Worm (Caenorhabditis elegans) whole organism, L4 larva: Measurements from ENCODE around the gene gcy-34.

Experiments
- F37D6.2 ChIP-seq: sonication (generic microtip); optimal IDR thresholded peaks from 2 replicates; lab custom pipeline; 2016; ENCODE audit warnings: mild to moderate bottlenecking, missing genetic modification characterization, missing compliant biosample characterization
- T26A8.4 ChIP-seq: fragments of 200-800 bp; sonication (Bioruptor generic); IDR thresholded peaks from 2 replicates; pipeline ENCODE4 v1.3.6; 2022; ENCODE audit warnings: missing genetic modification characterization, missing compliant biosample characterization
- Y48G9A.11 ChIP-seq: fragments of 200-800 bp; sonication (Bioruptor generic); IDR thresholded peaks from 2 replicates; pipeline ENCODE4 v1.3.6; 2022; ENCODE audit warnings: missing genetic modification reagents, missing genetic modification characterization, missing compliant biosample characterization
- Y5F2A.4 ChIP-seq: fragments of 200-800 bp; sonication (Bioruptor generic); optimal IDR thresholded peaks from 2 replicates; lab custom pipeline; 2018; ENCODE audit warnings: mild to moderate bottlenecking, missing genetic modification characterization, missing compliant biosample characterization
- Y75B8A.6 ChIP-seq: fragments of 200-800 bp; sonication (Bioruptor generic); IDR thresholded peaks from 2 replicates; pipeline ENCODE4 v1.3.6; 2022; ENCODE audit warnings: missing genetic modification reagents, missing genetic modification characterization, missing compliant biosample characterization
- ZK337.2 ChIP-seq: fragments of 200-800 bp; sonication (Bioruptor generic); IDR thresholded peaks from 2 replicates; pipeline ENCODE4 v1.3.6; 2022; ENCODE audit warnings: missing genetic modification reagents, missing genetic modification characterization, missing compliant biosample characterization
- aha-1 ChIP-seq: fragments of 150-350 bp; peaks from one replicate; lab custom pipeline; 2014; ENCODE audit warnings: missing biosample characterization, missing genetic modification characterization
- aly-2 ChIP-seq: sonication (generic microtip); optimal IDR thresholded peaks from 2 replicates; lab custom pipeline; 2018; ENCODE audit warnings: missing biosample characterization, missing genetic modification characterization
- ama-1 ChIP-seq: fragments of 150-350 bp; optimal IDR thresholded peaks from 2 replicates; lab custom pipeline; 2014; ENCODE audit warnings: inconsistent platforms, mixed read lengths
- arid-1 ChIP-seq: fragments of 200-800 bp; sonication (Bioruptor generic); conservative IDR thresholded peaks from 2 replicates; pipeline ENCODE4 v1.3.6; 2022; ENCODE audit warnings: missing genetic modification reagents, missing genetic modification characterization, missing compliant biosample characterization
- attf-4 ChIP-seq: sonication (generic microtip); optimal IDR thresholded peaks from 3 replicates; lab custom pipeline; 2017; ENCODE audit warnings: missing biosample characterization, missing genetic modification characterization
- ceh-20 ChIP-seq: fragments of 200-800 bp; sonication (Bioruptor generic); IDR thresholded peaks from 2 replicates; pipeline ENCODE4 v1.3.6; 2022; ENCODE audit warnings: missing genetic modification reagents, missing genetic modification characterization, missing compliant biosample characterization
- ceh-62 ChIP-seq: sonication (generic microtip); optimal IDR thresholded peaks from 2 replicates; lab custom pipeline; 2017; ENCODE audit warnings: missing biosample characterization, missing genetic modification characterization
- ceh-82 ChIP-seq: sonication (generic microtip); optimal IDR thresholded peaks from 2 replicates; lab custom pipeline; 2017; ENCODE audit warnings: missing biosample characterization, missing genetic modification characterization
- ces-1 ChIP-seq: fragments of 150-350 bp; sonication (generic microtip); optimal IDR thresholded peaks from 4 replicates; lab custom pipeline; 2014; ENCODE audit warnings: missing biosample characterization, missing genetic modification reagents, missing genetic modification characterization
- daf-19 ChIP-seq: fragments of 200-800 bp; sonication (Bioruptor generic); conservative IDR thresholded peaks from 2 replicates; pipeline ENCODE4 v1.3.6; 2022; ENCODE audit warnings: missing genetic modification characterization, missing compliant biosample characterization
- dmd-6 ChIP-seq: fragments of 200-800 bp; sonication (Bioruptor generic); IDR thresholded peaks from 2 replicates; pipeline ENCODE4 v1.3.6; 2022; ENCODE audit warnings: missing genetic modification reagents, missing genetic modification characterization, missing compliant biosample characterization
- duxl-1 ChIP-seq: sonication (generic microtip); optimal IDR thresholded peaks from 2 replicates; lab custom pipeline; 2016; ENCODE audit warnings: mild to moderate bottlenecking, missing genetic modification characterization, moderate library complexity, missing compliant biosample characterization; ENCODE audit not compliant: poor library complexity
- dve-1 ChIP-seq: sonication (generic microtip); optimal IDR thresholded peaks from 2 replicates; lab custom pipeline; 2017; ENCODE audit warnings: antibody characterized with exemption, mild to moderate bottlenecking, missing genetic modification characterization, missing compliant biosample characterization; ENCODE audit not compliant: insufficient read depth
- egl-43 ChIP-seq: fragments of 200-800 bp; sonication (Bioruptor generic); IDR thresholded peaks from 2 replicates; pipeline ENCODE4 v1.3.6; 2022; ENCODE audit warnings: missing genetic modification reagents, missing genetic modification characterization, missing compliant biosample characterization
- fkh-10 ChIP-seq: fragments of 150-350 bp; optimal IDR thresholded peaks from 2 replicates; lab custom pipeline; 2014; ENCODE audit warnings: missing biosample characterization, missing genetic modification reagents, missing genetic modification characterization
- hif-1 ChIP-seq, 2 experiments: sonication (generic microtip); optimal IDR thresholded peaks; 2 replicates each; lab custom pipeline; 2016 to 2017; ENCODE audit warnings: missing compliant biosample characterization in 2 of 2, missing genetic modification characterization in 2 of 2, missing genetic modification reagents in 2 of 2, missing genotype in 2 of 2, mild to moderate bottlenecking in 1 of 2
- hlh-11 ChIP-seq: fragments of 200-800 bp; sonication (Bioruptor generic); optimal IDR thresholded peaks from 2 replicates; lab custom pipeline; 2018; ENCODE audit warnings: mild to moderate bottlenecking, missing genetic modification characterization, missing compliant biosample characterization
- hlh-30 ChIP-seq: sonication (generic microtip); optimal IDR thresholded peaks from 2 replicates; lab custom pipeline; 2017; ENCODE audit warnings: antibody characterized with exemption, mild to moderate bottlenecking, missing genetic modification characterization, missing compliant biosample characterization; ENCODE audit not compliant: insufficient read depth
- lim-7 ChIP-seq: fragments of 200-800 bp; sonication (Bioruptor generic); IDR thresholded peaks from 2 replicates; pipeline ENCODE4 v1.3.6; 2022; ENCODE audit warnings: missing genetic modification characterization, missing compliant biosample characterization
- lin-15B ChIP-seq: fragments of 150-350 bp; sonication (generic microtip); optimal IDR thresholded peaks from 3 replicates; lab custom pipeline; 2014; ENCODE audit warnings: missing biosample characterization, missing genetic modification characterization
- lin-39 ChIP-seq: fragments of 150-350 bp; optimal IDR thresholded peaks from 2 replicates; lab custom pipeline; 2014; ENCODE audit warnings: missing biosample characterization, missing genetic modification reagents, missing genetic modification characterization
- madf-9 ChIP-seq: fragments of 200-800 bp; sonication (Bioruptor generic); conservative IDR thresholded peaks from 2 replicates; pipeline ENCODE4 v1.3.6; 2022; ENCODE audit warnings: missing genetic modification reagents, missing genetic modification characterization, missing compliant biosample characterization
- mdl-1 ChIP-seq, 2 experiments: fragments of 150-350 bp in 1 of 2; sonication (generic microtip) in 1 of 2; optimal IDR thresholded peaks; 2 replicates each; lab custom pipeline; 2014 to 2017; ENCODE audit warnings: missing biosample characterization in 2 of 2, missing genetic modification characterization in 2 of 2
- mes-2 ChIP-seq: sonication (generic microtip); optimal IDR thresholded peaks from 2 replicates; lab custom pipeline; 2016; ENCODE audit warnings: missing genotype, mild to moderate bottlenecking, missing genetic modification characterization, missing compliant biosample characterization; ENCODE audit not compliant: poor library complexity, severe bottlenecking
- nhr-102 ChIP-seq: sonication (generic microtip); optimal IDR thresholded peaks from 2 replicates; lab custom pipeline; 2016; ENCODE audit warnings: mild to moderate bottlenecking, missing genetic modification characterization, moderate library complexity, missing compliant biosample characterization
- nhr-111 ChIP-seq: fragments of 200-800 bp; sonication (Bioruptor generic); optimal IDR thresholded peaks from 2 replicates; lab custom pipeline; 2018; ENCODE audit warnings: mild to moderate bottlenecking, missing genetic modification characterization, missing compliant biosample characterization
- nhr-237 ChIP-seq: sonication (generic microtip); optimal IDR thresholded peaks from 2 replicates; lab custom pipeline; 2017; ENCODE audit warnings: missing biosample characterization, missing genetic modification characterization
- nhr-25 ChIP-seq: sonication (generic microtip); optimal IDR thresholded peaks from 2 replicates; lab custom pipeline; 2017; ENCODE audit warnings: missing genetic modification characterization, mild to moderate bottlenecking, missing compliant biosample characterization, antibody characterized with exemption, moderate library complexity, borderline replicate concordance; ENCODE audit not compliant: insufficient read depth
- nhr-28 ChIP-seq: fragments of 150-350 bp; optimal IDR thresholded peaks from 2 replicates; lab custom pipeline; 2014; ENCODE audit warnings: missing biosample characterization, missing genetic modification characterization
- nhr-41 ChIP-seq: fragments of 200-800 bp; sonication (Bioruptor generic); IDR thresholded peaks from 2 replicates; pipeline ENCODE4 v1.3.6; 2022; ENCODE audit warnings: missing genetic modification reagents, missing genetic modification characterization, missing compliant biosample characterization
- pha-4 ChIP-seq, 2 experiments: fragments of 150-350 bp in 1 of 2; fragments of 200-800 bp in 1 of 2; sonication (Bioruptor generic) in 1 of 2; IDR thresholded peaks in 1 of 2; optimal IDR thresholded peaks in 1 of 2; 2 replicates each; pipeline versions ENCODE4 v1.3.6 to Lab custom; 2014 to 2022; ENCODE audit warnings: missing genetic modification characterization in 2 of 2, missing genetic modification reagents in 2 of 2, missing biosample characterization in 1 of 2, missing compliant biosample characterization in 1 of 2
- pqm-1 ChIP-seq: sonication (generic microtip); optimal IDR thresholded peaks from 2 replicates; lab custom pipeline; 2017; ENCODE audit warnings: missing biosample characterization, missing genetic modification characterization
- rbr-2 ChIP-seq: sonication (generic microtip); optimal IDR thresholded peaks from 2 replicates; lab custom pipeline; 2016; ENCODE audit warnings: missing genotype, missing genetic modification characterization, missing compliant biosample characterization
- set-16 ChIP-seq: fragments of 200-800 bp; sonication (Bioruptor generic); IDR thresholded peaks from 2 replicates; pipeline ENCODE4 v1.3.6; 2022; ENCODE audit warnings: missing genetic modification reagents, missing genetic modification characterization, missing compliant biosample characterization
- snpc-1.2 ChIP-seq: fragments of 200-800 bp; sonication (Bioruptor generic); IDR thresholded peaks from 2 replicates; pipeline ENCODE4 v1.3.6; 2022; ENCODE audit warnings: missing genetic modification reagents, missing genetic modification characterization, missing compliant biosample characterization
- spr-3 ChIP-seq: fragments of 200-800 bp; sonication (Bioruptor generic); optimal IDR thresholded peaks from 2 replicates; lab custom pipeline; 2018; ENCODE audit warnings: mild to moderate bottlenecking, missing genetic modification characterization, missing compliant biosample characterization
- tra-1 ChIP-seq: fragments of 200-800 bp; sonication (Bioruptor generic); IDR thresholded peaks from 2 replicates; pipeline ENCODE4 v1.3.6; 2022; ENCODE audit warnings: missing genetic modification reagents, missing genetic modification characterization, missing compliant biosample characterization
- unc-130 ChIP-seq: sonication (generic microtip); optimal IDR thresholded peaks from 2 replicates; lab custom pipeline; 2016; ENCODE audit warnings: missing genetic modification reagents, missing genetic modification characterization, missing compliant biosample characterization
- zag-1 ChIP-seq: fragments of 150-350 bp; optimal IDR thresholded peaks from 2 replicates; lab custom pipeline; 2014; ENCODE audit warnings: missing biosample characterization, missing genetic modification characterization
- zfp-2 ChIP-seq: sonication (generic microtip); optimal IDR thresholded peaks from 2 replicates; lab custom pipeline; 2016; ENCODE audit warnings: mild to moderate bottlenecking, missing genetic modification characterization, missing compliant biosample characterization
- zfp-3 ChIP-seq: fragments of 200-800 bp; sonication (Bioruptor generic); conservative IDR thresholded peaks from 2 replicates; pipeline ENCODE4 v1.3.6; 2022; ENCODE audit warnings: missing genetic modification reagents, missing genetic modification characterization, missing compliant biosample characterization
- zip-11 ChIP-seq: fragments of 200-800 bp; sonication (Bioruptor generic); IDR thresholded peaks from 2 replicates; pipeline ENCODE4 v1.3.6; 2022; ENCODE audit warnings: missing genetic modification characterization, missing compliant biosample characterization
- ztf-7 ChIP-seq: fragments of 150-350 bp; optimal IDR thresholded peaks from 2 replicates; lab custom pipeline; 2014; ENCODE audit warnings: missing biosample characterization, missing genetic modification characterization

Gene gcy-34

DNA sequence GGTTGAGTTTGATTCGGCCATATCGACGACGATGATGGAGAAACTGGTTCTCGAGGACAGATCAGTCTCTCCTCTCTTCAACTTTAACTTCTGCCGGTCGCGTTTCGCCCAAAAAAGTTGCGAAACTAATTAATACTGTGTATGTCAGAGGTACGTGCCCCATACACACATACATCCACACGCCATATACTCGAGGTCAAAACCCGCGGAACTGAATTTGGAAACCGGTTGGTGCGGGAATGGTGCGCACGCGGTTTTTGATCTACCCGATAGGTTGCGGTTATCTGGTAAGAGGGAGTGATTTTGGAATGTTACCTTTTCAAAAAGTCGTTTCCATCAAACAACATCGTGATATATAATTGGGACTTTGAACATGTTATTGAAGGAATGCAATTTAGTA, 5.5 kb downstream of the gcy-34 start, which contains the start of gene ifbp-1 (continued):
- TF ChIP-seq zag-1 (no peak), ceh-20 (GFP tag; lab: Robert Waterston, UW) (no peak), dve-1 (tag; lab: Kevin White, UChicago) (peak; percentile 43), Y5F2A.4 (GFP tag; lab: Kevin White, UChicago) (no peak), ceh-62 (no peak), ztf-7 (tag; lab: Kevin White, UChicago) (no peak), mes-2 (tag; lab: Kevin White, UChicago) (no peak), nhr-41 (GFP tag; lab: Robert Waterston, UW) (no peak), zfp-2 (no peak), aly-2 (no peak), ces-1 (GFP tag; lab: Kevin White, UChicago) (no peak), egl-43 (GFP tag; lab: Robert Waterston, UW) (no peak), ceh-82 (tag; lab: Kevin White, UChicago) (no peak), hlh-30 (tag; lab: Kevin White, UChicago) (peak; percentile 74), fkh-10 (GFP tag; lab: Kevin White, UChicago) (no peak), lin-15B (no peak), T26A8.4 (GFP tag; lab: Robert Waterston, UW) (no peak), hif-1 (tag; optimal IDR thresholded peaks at IDR 0.05; lab: Kevin White, UChicago) (no peak), mdl-1 (tag; optimal IDR thresholded peaks at IDR 0.05; lab: Kevin White, UChicago) (peak in 1 of 2 experiments; percentile 76), nhr-111 (GFP tag; lab: Kevin White, UChicago) (no peak), Y48G9A.11 (GFP tag; lab: Robert Waterston, UW) (no peak), ama-1 (lab: Kevin White, UChicago) (no peak), nhr-28 (tag; lab: Kevin White, UChicago) (peak; percentile 85), ZK337.2 (GFP tag; lab: Robert Waterston, UW) (no peak), rbr-2 (tag; lab: Kevin White, UChicago) (no peak), aha-1 (tag; lab: Kevin White, UChicago) (peak; percentile 29), set-16 (0 out of 2 replicates have a peak, but pooled peaks have one; percentile 6), F37D6.2 (tag; lab: Kevin White, UChicago) (no peak), lin-39 (tag; lab: Kevin White, UChicago) (no peak), pha-4 (GFP tag; IDR thresholded peaks at IDR 0.05; lab: Robert Waterston, UW) (no peak), pha-4 (tag; optimal IDR thresholded peaks at IDR 0.05; lab: Kevin White, UChicago) (no peak), zfp-3 (no peak), attf-4 (no peak), nhr-25 (tag; lab: Kevin White, UChicago) (peak; percentile 79), hlh-11 (tag; lab: Kevin White, UChicago) (peak; percentile 67), daf-19 (no peak), duxl-1 (no peak), snpc-1.2 (GFP tag; lab: Robert Waterston, UW) (no peak), lim-7 (no peak), arid-1 (GFP tag; lab: Robert Waterston, UW) (no peak), unc-130 (no peak), dmd-6 (GFP tag; lab: Robert Waterston, UW) (peak; percentile 24; the same call in 1 of the 2 replicates), pqm-1 (tag; lab: Kevin White, UChicago) (no peak), madf-9 (GFP tag; lab: Robert Waterston, UW) (0 out of 2 replicates have a peak, but pooled peaks have one; percentile 10), nhr-102 (tag; lab: Kevin White, UChicago) (no peak), tra-1 (no peak), zip-11 (GFP tag; lab: Robert Waterston, UW) (no peak), nhr-237 (tag; lab: Kevin White, UChicago) (no peak), spr-3 (GFP tag; lab: Kevin White, UChicago) (no peak), Y75B8A.6 (GFP tag; lab: Robert Waterston, UW) (no peak)
